Worm (Caenorhabditis elegans) whole organism, L4 larva: Measurements from ENCODE around the gene C04A11.2.

Experiments
- F10B5.3 ChIP-seq: sonication (generic microtip); optimal IDR thresholded peaks from 2 replicates; lab custom pipeline; 2016; ENCODE audit warnings: mild to moderate bottlenecking, missing genetic modification characterization, missing compliant biosample characterization
- F26F4.8 ChIP-seq: fragments of 200-800 bp; sonication (Bioruptor generic); conservative IDR thresholded peaks from 2 replicates; pipeline ENCODE4 v1.3.6; 2022; ENCODE audit warnings: missing genetic modification characterization, missing compliant biosample characterization
- F44E2.7 ChIP-seq: fragments of 200-800 bp; sonication (Bioruptor generic); IDR thresholded peaks from 2 replicates; pipeline ENCODE4 v2.1.2; 2022; ENCODE audit warnings: missing genetic modification characterization, missing compliant biosample characterization
- T26A8.4 ChIP-seq: fragments of 200-800 bp; sonication (Bioruptor generic); IDR thresholded peaks from 2 replicates; pipeline ENCODE4 v1.3.6; 2022; ENCODE audit warnings: missing genetic modification characterization, missing compliant biosample characterization
- Y105C5A.15 ChIP-seq: fragments of 200-800 bp; sonication (Bioruptor generic); IDR thresholded peaks from 2 replicates; pipeline ENCODE4 v1.3.6; 2022; ENCODE audit warnings: missing genetic modification characterization, missing compliant biosample characterization
- Y5F2A.4 ChIP-seq: fragments of 200-800 bp; sonication (Bioruptor generic); optimal IDR thresholded peaks from 2 replicates; lab custom pipeline; 2018; ENCODE audit warnings: mild to moderate bottlenecking, missing genetic modification characterization, missing compliant biosample characterization
- Y75B8A.6 ChIP-seq: fragments of 200-800 bp; sonication (Bioruptor generic); IDR thresholded peaks from 2 replicates; pipeline ENCODE4 v1.3.6; 2022; ENCODE audit warnings: missing genetic modification reagents, missing genetic modification characterization, missing compliant biosample characterization
- ama-1 ChIP-seq: fragments of 150-350 bp; optimal IDR thresholded peaks from 2 replicates; lab custom pipeline; 2014; ENCODE audit warnings: inconsistent platforms, mixed read lengths
- arid-1 ChIP-seq: fragments of 200-800 bp; sonication (Bioruptor generic); conservative IDR thresholded peaks from 2 replicates; pipeline ENCODE4 v1.3.6; 2022; ENCODE audit warnings: missing genetic modification reagents, missing genetic modification characterization, missing compliant biosample characterization
- attf-4 ChIP-seq: sonication (generic microtip); optimal IDR thresholded peaks from 3 replicates; lab custom pipeline; 2017; ENCODE audit warnings: missing biosample characterization, missing genetic modification characterization
- ceh-20 ChIP-seq: fragments of 200-800 bp; sonication (Bioruptor generic); IDR thresholded peaks from 2 replicates; pipeline ENCODE4 v1.3.6; 2022; ENCODE audit warnings: missing genetic modification reagents, missing genetic modification characterization, missing compliant biosample characterization
- ceh-28 ChIP-seq: fragments of 150-350 bp; optimal IDR thresholded peaks from 2 replicates; lab custom pipeline; 2014; ENCODE audit warnings: missing biosample characterization, missing genetic modification reagents, missing genetic modification characterization
- ceh-32 ChIP-seq: sonication (generic microtip); optimal IDR thresholded peaks from 2 replicates; lab custom pipeline; 2016; ENCODE audit warnings: mild to moderate bottlenecking, missing genetic modification characterization, missing compliant biosample characterization; ENCODE audit not compliant: poor library complexity
- cey-2 ChIP-seq: sonication (generic microtip); optimal IDR thresholded peaks from 3 replicates; lab custom pipeline; 2017; ENCODE audit warnings: missing genetic modification characterization, mild to moderate bottlenecking, missing compliant biosample characterization, antibody characterized with exemption, borderline replicate concordance; ENCODE audit not compliant: insufficient read depth
- ctbp-1 ChIP-seq: fragments of 200-800 bp; sonication (Bioruptor generic); IDR thresholded peaks from 2 replicates; pipeline ENCODE4 v1.3.6; 2022; ENCODE audit warnings: missing genetic modification reagents, missing genetic modification characterization, missing compliant biosample characterization
- daf-19 ChIP-seq: fragments of 200-800 bp; sonication (Bioruptor generic); conservative IDR thresholded peaks from 2 replicates; pipeline ENCODE4 v1.3.6; 2022; ENCODE audit warnings: missing genetic modification characterization, missing compliant biosample characterization
- dmd-6 ChIP-seq: fragments of 200-800 bp; sonication (Bioruptor generic); IDR thresholded peaks from 2 replicates; pipeline ENCODE4 v1.3.6; 2022; ENCODE audit warnings: missing genetic modification reagents, missing genetic modification characterization, missing compliant biosample characterization
- dpl-1 ChIP-seq: fragments of 150-350 bp; optimal IDR thresholded peaks from 2 replicates; lab custom pipeline; 2014; ENCODE audit warnings: missing biosample characterization, missing genetic modification reagents, missing genetic modification characterization
- duxl-1 ChIP-seq: sonication (generic microtip); optimal IDR thresholded peaks from 2 replicates; lab custom pipeline; 2016; ENCODE audit warnings: mild to moderate bottlenecking, missing genetic modification characterization, moderate library complexity, missing compliant biosample characterization; ENCODE audit not compliant: poor library complexity
- fkh-10 ChIP-seq: fragments of 150-350 bp; optimal IDR thresholded peaks from 2 replicates; lab custom pipeline; 2014; ENCODE audit warnings: missing biosample characterization, missing genetic modification reagents, missing genetic modification characterization
- fos-1 ChIP-seq: fragments of 150-350 bp; optimal IDR thresholded peaks from 2 replicates; lab custom pipeline; 2014; ENCODE audit warnings: missing biosample characterization, missing genetic modification characterization
- gei-8 ChIP-seq: fragments of 200-800 bp; sonication (Bioruptor generic); optimal IDR thresholded peaks from 2 replicates; lab custom pipeline; 2018; ENCODE audit warnings: mild to moderate bottlenecking, missing genetic modification characterization, missing compliant biosample characterization
- hlh-11 ChIP-seq: fragments of 200-800 bp; sonication (Bioruptor generic); optimal IDR thresholded peaks from 2 replicates; lab custom pipeline; 2018; ENCODE audit warnings: mild to moderate bottlenecking, missing genetic modification characterization, missing compliant biosample characterization
- hmg-1.1 ChIP-seq: fragments of 200-800 bp; sonication (Bioruptor generic); IDR thresholded peaks from 2 replicates; pipeline ENCODE4 v1.3.6; 2022; ENCODE audit warnings: missing genetic modification reagents, missing genetic modification characterization, missing compliant biosample characterization
- lin-1 ChIP-seq: fragments of 200-800 bp; sonication (Bioruptor generic); IDR thresholded peaks from 2 replicates; pipeline ENCODE4 v1.3.6; 2022; ENCODE audit warnings: missing genetic modification reagents, missing genetic modification characterization, missing compliant biosample characterization
- lin-38 ChIP-seq: fragments of 200-800 bp; sonication (Bioruptor generic); IDR thresholded peaks from 2 replicates; pipeline ENCODE4 v1.3.6; 2022; ENCODE audit warnings: missing genetic modification reagents, missing genetic modification characterization, missing compliant biosample characterization
- lin-39 ChIP-seq: fragments of 150-350 bp; optimal IDR thresholded peaks from 2 replicates; lab custom pipeline; 2014; ENCODE audit warnings: missing biosample characterization, missing genetic modification reagents, missing genetic modification characterization
- lsy-2 ChIP-seq, 2 experiments: fragments of 150-350 bp in 1 of 2; sonication (generic microtip) in 1 of 2; optimal IDR thresholded peaks; 2 replicates each; lab custom pipeline; 2014 to 2017; ENCODE audit warnings: missing biosample characterization in 2 of 2, missing genetic modification characterization in 2 of 2
- madf-5 ChIP-seq, 2 experiments: fragments of 200-800 bp; sonication (Bioruptor generic); IDR thresholded peaks; 2 replicates each; pipeline ENCODE4 v1.3.6; 2022; ENCODE audit warnings: missing compliant biosample characterization in 2 of 2, missing genetic modification characterization in 2 of 2
- madf-9 ChIP-seq: fragments of 200-800 bp; sonication (Bioruptor generic); conservative IDR thresholded peaks from 2 replicates; pipeline ENCODE4 v1.3.6; 2022; ENCODE audit warnings: missing genetic modification reagents, missing genetic modification characterization, missing compliant biosample characterization
- mdl-1 ChIP-seq, 2 experiments: fragments of 150-350 bp in 1 of 2; sonication (generic microtip) in 1 of 2; optimal IDR thresholded peaks; 2 replicates each; lab custom pipeline; 2014 to 2017; ENCODE audit warnings: missing biosample characterization in 2 of 2, missing genetic modification characterization in 2 of 2
- mdt-29 ChIP-seq: fragments of 200-800 bp; sonication (Bioruptor generic); IDR thresholded peaks from 2 replicates; pipeline ENCODE4 v1.3.6; 2022; ENCODE audit warnings: missing genetic modification reagents, missing genetic modification characterization, missing compliant biosample characterization
- mes-2 ChIP-seq: sonication (generic microtip); optimal IDR thresholded peaks from 2 replicates; lab custom pipeline; 2016; ENCODE audit warnings: missing genotype, mild to moderate bottlenecking, missing genetic modification characterization, missing compliant biosample characterization; ENCODE audit not compliant: poor library complexity, severe bottlenecking
- mxl-2 ChIP-seq: fragments of 200-800 bp; sonication (Bioruptor generic); conservative IDR thresholded peaks from 2 replicates; pipeline ENCODE4 v1.3.6; 2022; ENCODE audit warnings: missing genetic modification reagents, missing genetic modification characterization, missing compliant biosample characterization
- mxl-3 ChIP-seq: fragments of 200-800 bp; sonication (Bioruptor generic); optimal IDR thresholded peaks from 2 replicates; lab custom pipeline; 2018; ENCODE audit warnings: mild to moderate bottlenecking, missing genetic modification characterization, missing compliant biosample characterization
- nhr-10 ChIP-seq: fragments of 150-350 bp; optimal IDR thresholded peaks from 2 replicates; lab custom pipeline; 2014; ENCODE audit warnings: missing biosample characterization, missing genetic modification characterization
- nhr-102 ChIP-seq: sonication (generic microtip); optimal IDR thresholded peaks from 2 replicates; lab custom pipeline; 2016; ENCODE audit warnings: mild to moderate bottlenecking, missing genetic modification characterization, moderate library complexity, missing compliant biosample characterization
- nhr-11 ChIP-seq: fragments of 150-350 bp; optimal IDR thresholded peaks from 2 replicates; lab custom pipeline; 2014; ENCODE audit warnings: missing biosample characterization, missing genetic modification characterization
- nhr-111 ChIP-seq: fragments of 200-800 bp; sonication (Bioruptor generic); optimal IDR thresholded peaks from 2 replicates; lab custom pipeline; 2018; ENCODE audit warnings: mild to moderate bottlenecking, missing genetic modification characterization, missing compliant biosample characterization
- nhr-25 ChIP-seq: sonication (generic microtip); optimal IDR thresholded peaks from 2 replicates; lab custom pipeline; 2017; ENCODE audit warnings: missing genetic modification characterization, mild to moderate bottlenecking, missing compliant biosample characterization, antibody characterized with exemption, moderate library complexity, borderline replicate concordance; ENCODE audit not compliant: insufficient read depth
- nhr-6 ChIP-seq: fragments of 150-350 bp; optimal IDR thresholded peaks from 2 replicates; lab custom pipeline; 2014; ENCODE audit warnings: missing biosample characterization, missing genetic modification characterization
- pqm-1 ChIP-seq: sonication (generic microtip); optimal IDR thresholded peaks from 2 replicates; lab custom pipeline; 2017; ENCODE audit warnings: missing biosample characterization, missing genetic modification characterization
- sdz-12 ChIP-seq: fragments of 200-800 bp; sonication (Bioruptor generic); optimal IDR thresholded peaks from 2 replicates; lab custom pipeline; 2018; ENCODE audit warnings: mild to moderate bottlenecking, missing genetic modification characterization, missing compliant biosample characterization
- snpc-1.2 ChIP-seq: fragments of 200-800 bp; sonication (Bioruptor generic); IDR thresholded peaks from 2 replicates; pipeline ENCODE4 v1.3.6; 2022; ENCODE audit warnings: missing genetic modification reagents, missing genetic modification characterization, missing compliant biosample characterization
- unc-39 ChIP-seq: sonication (generic microtip); optimal IDR thresholded peaks from 2 replicates; lab custom pipeline; 2017; ENCODE audit warnings: missing biosample characterization, missing genetic modification characterization
- zag-1 ChIP-seq: fragments of 150-350 bp; optimal IDR thresholded peaks from 2 replicates; lab custom pipeline; 2014; ENCODE audit warnings: missing biosample characterization, missing genetic modification characterization
- zfp-2 ChIP-seq: sonication (generic microtip); optimal IDR thresholded peaks from 2 replicates; lab custom pipeline; 2016; ENCODE audit warnings: mild to moderate bottlenecking, missing genetic modification characterization, missing compliant biosample characterization
- zip-11 ChIP-seq: fragments of 200-800 bp; sonication (Bioruptor generic); IDR thresholded peaks from 2 replicates; pipeline ENCODE4 v1.3.6; 2022; ENCODE audit warnings: missing genetic modification characterization, missing compliant biosample characterization
- zip-2 ChIP-seq: fragments of 150-350 bp; optimal IDR thresholded peaks from 2 replicates; lab custom pipeline; 2014; ENCODE audit warnings: missing biosample characterization, missing genetic modification characterization
- ztf-11 ChIP-seq: fragments of 150-350 bp; optimal IDR thresholded peaks from 2 replicates; lab custom pipeline; 2014; ENCODE audit warnings: missing biosample characterization, missing genetic modification characterization

The C04A11.2 gene

ce11 chrX:13700642-13701233 is 32.1 kb upstream of the C04A11.2 start (continued):
- TF ChIP-seq nhr-10 (peak; percentile 99), duxl-1 (tag; lab: Kevin White, UChicago) (peak; percentile 99), unc-39 (peak; percentile 100), Y5F2A.4 (GFP tag; lab: Kevin White, UChicago) (peak; percentile 94), mdt-29 (GFP tag; lab: Robert Waterston, UW) (peak; percentile 93), mes-2 (tag; lab: Kevin White, UChicago) (peak; percentile 98), dmd-6 (GFP tag; lab: Robert Waterston, UW) (peak; percentile 99), hlh-11 (tag; lab: Kevin White, UChicago) (peak; percentile 97), Y105C5A.15 (0 out of 2 replicates have a peak, but pooled peaks have one; percentile 46), pqm-1 (peak; percentile 26), lin-38 (peak; percentile 91), nhr-25 (tag; lab: Kevin White, UChicago) (peak; percentile 95), daf-19 (GFP tag; lab: Robert Waterston, UW) (peak; percentile 98), zip-11 (GFP tag; lab: Robert Waterston, UW) (no peak), arid-1 (GFP tag; lab: Robert Waterston, UW) (peak; percentile 93), lsy-2 (tag; optimal IDR thresholded peaks at IDR 0.05; lab: Kevin White, UChicago) (peak; percentile 95 to 97), gei-8 (GFP tag; lab: Kevin White, UChicago) (peak; percentile 97), ztf-11 (peak; percentile 98), dpl-1 (GFP tag; lab: Kevin White, UChicago) (peak; percentile 77), nhr-6 (tag; lab: Kevin White, UChicago) (peak; percentile 99), zip-2 (tag; lab: Kevin White, UChicago) (peak; percentile 98), ceh-20 (GFP tag; lab: Robert Waterston, UW) (peak; percentile 99), ama-1 (lab: Kevin White, UChicago) (no peak), ctbp-1 (GFP tag; lab: Robert Waterston, UW) (peak; percentile 99), Y75B8A.6 (GFP tag; lab: Robert Waterston, UW) (no peak), nhr-11 (tag; lab: Kevin White, UChicago) (peak; percentile 99), F44E2.7 (GFP tag; lab: Robert Waterston, UW) (no peak), fos-1 (tag; lab: Kevin White, UChicago) (peak; percentile 96), ceh-32 (tag; lab: Kevin White, UChicago) (peak; percentile 92), zag-1 (tag; lab: Kevin White, UChicago) (peak; percentile 100), cey-2 (tag; lab: Kevin White, UChicago) (peak; percentile 69), snpc-1.2 (peak; percentile 70; the same call in 1 of the 2 replicates), hmg-1.1 (GFP tag; lab: Robert Waterston, UW) (peak; percentile 100), nhr-111 (peak; percentile 86), nhr-102 (tag; lab: Kevin White, UChicago) (peak; percentile 100), sdz-12 (GFP tag; lab: Kevin White, UChicago) (peak; percentile 72), ceh-28 (tag; lab: Kevin White, UChicago) (peak; percentile 83), mxl-3 (GFP tag; lab: Kevin White, UChicago) (peak; percentile 92), F10B5.3 (tag; lab: Kevin White, UChicago) (peak; percentile 97), T26A8.4 (GFP tag; lab: Robert Waterston, UW) (peak; percentile 100), attf-4 (tag; lab: Kevin White, UChicago) (peak; percentile 70), madf-5 (GFP tag; IDR thresholded peaks at IDR 0.05; lab: Robert Waterston, UW) (peak in 1 of 2 experiments; percentile 95; a peak in 2 of 4 replicates), lin-39 (tag; lab: Kevin White, UChicago) (peak; percentile 99), mdl-1 (tag; optimal IDR thresholded peaks at IDR 0.05; lab: Kevin White, UChicago) (peak; percentile 93 to 94), fkh-10 (peak; percentile 99), zfp-2 (peak; percentile 90), lin-1 (GFP tag; lab: Robert Waterston, UW) (peak; percentile 87), mxl-2 (GFP tag; lab: Robert Waterston, UW) (peak; percentile 86), madf-9 (GFP tag; lab: Robert Waterston, UW) (peak; percentile 98), F26F4.8 (no peak)
